Worm (Caenorhabditis elegans) whole organism, L1 larva: ENCODE measurements around the gene Y19D2B.1.

Source experiments
- C34B4.2 ChIP-seq: sonication (generic microtip); optimal IDR thresholded peaks from 2 replicates; lab custom pipeline; 2017; ENCODE audit warnings: mild to moderate bottlenecking, missing genetic modification characterization, missing compliant biosample characterization
- aha-1 ChIP-seq: fragments of 150-350 bp; optimal IDR thresholded peaks from 2 replicates; lab custom pipeline; 2014; ENCODE audit warnings: missing biosample characterization, missing genetic modification characterization
- aly-2 ChIP-seq: fragments of 150-350 bp; optimal IDR thresholded peaks from 2 replicates; lab custom pipeline; 2014; ENCODE audit warnings: missing biosample characterization, missing genetic modification characterization
- blmp-1 ChIP-seq: fragments of 150-350 bp; optimal IDR thresholded peaks from 2 replicates; lab custom pipeline; 2014; ENCODE audit warnings: missing biosample characterization, missing genetic modification characterization
- ceh-82 ChIP-seq, 3 experiments: fragments of 150-350 bp in 1 of 3; sonication (generic microtip) in 2 of 3; optimal IDR thresholded peaks; 2 replicates each; lab custom pipeline; 2014 to 2017; ENCODE audit warnings: missing biosample characterization in 3 of 3, missing genetic modification characterization in 3 of 3
- ceh-90 ChIP-seq: sonication (generic microtip); optimal IDR thresholded peaks from 2 replicates; lab custom pipeline; 2016; ENCODE audit warnings: missing genetic modification characterization, missing compliant biosample characterization
- dpl-1 ChIP-seq, 3 experiments: fragments of 150-350 bp in 2 of 3; sonication (generic microtip) in 1 of 3; optimal IDR thresholded peaks; 2 replicates each; lab custom pipeline; 2014 to 2017; ENCODE audit warnings: missing biosample characterization in 3 of 3, missing genetic modification characterization in 3 of 3, missing genetic modification reagents in 3 of 3
- efl-1 ChIP-seq, 4 experiments: fragments of 150-350 bp; optimal IDR thresholded peaks in 3 of 4; peaks in 1 of 4; 1 replicate in 1 of 4; 2 replicates in 3 of 4; lab custom pipeline; 2014; ENCODE audit warnings: missing biosample characterization in 2 of 4, missing genetic modification characterization in 2 of 4, missing genetic modification reagents in 2 of 4
- egl-13 ChIP-seq: sonication (generic microtip); optimal IDR thresholded peaks from 2 replicates; lab custom pipeline; 2016; ENCODE audit warnings: missing genotype, missing genetic modification reagents, missing genetic modification characterization, missing compliant biosample characterization
- elt-2 ChIP-seq: sonication (generic microtip); optimal IDR thresholded peaks from 2 replicates; lab custom pipeline; 2016; ENCODE audit warnings: missing genetic modification characterization, mild to moderate bottlenecking, inconsistent platforms, missing compliant biosample characterization, missing genetic modification reagents
- fkh-10 ChIP-seq: sonication (generic microtip); optimal IDR thresholded peaks from 2 replicates; lab custom pipeline; 2017; ENCODE audit warnings: missing biosample characterization, missing genetic modification reagents, missing genetic modification characterization
- grh-1 ChIP-seq: fragments of 200-800 bp; sonication (Bioruptor generic); IDR thresholded peaks from 2 replicates; pipeline ENCODE4 v1.3.6; 2022; ENCODE audit warnings: missing genetic modification reagents, missing genetic modification characterization, missing compliant biosample characterization
- hlh-17 ChIP-seq: fragments of 200-800 bp; sonication (Bioruptor generic); optimal IDR thresholded peaks from 2 replicates; lab custom pipeline; 2018; ENCODE audit warnings: missing genetic modification characterization, mild to moderate bottlenecking, missing compliant biosample characterization, moderate library complexity, borderline replicate concordance
- hlh-4 ChIP-seq: sonication (generic microtip); optimal IDR thresholded peaks from 2 replicates; lab custom pipeline; 2016; ENCODE audit warnings: mild to moderate bottlenecking, missing genetic modification characterization, missing compliant biosample characterization
- jun-1 ChIP-seq: fragments of 150-350 bp; optimal IDR thresholded peaks from 2 replicates; lab custom pipeline; 2014; ENCODE audit warnings: missing biosample characterization, missing genetic modification reagents, missing genetic modification characterization
- lin-13 ChIP-seq: fragments of 150-350 bp; optimal IDR thresholded peaks from 2 replicates; lab custom pipeline; 2014; ENCODE audit warnings: missing biosample characterization, missing genetic modification reagents, missing genetic modification characterization
- lin-14 ChIP-seq: fragments of 200-800 bp; sonication (Bioruptor generic); optimal IDR thresholded peaks from 2 replicates; lab custom pipeline; 2018; ENCODE audit warnings: mild to moderate bottlenecking, missing genetic modification characterization, moderate library complexity, missing compliant biosample characterization
- lin-35 ChIP-seq, 2 experiments: fragments of 150-350 bp; optimal IDR thresholded peaks; 2 replicates each; lab custom pipeline; 2014; ENCODE audit warnings: missing biosample characterization in 2 of 2, missing genetic modification characterization in 2 of 2, missing genetic modification reagents in 2 of 2
- lin-39 ChIP-seq: fragments of 150-350 bp; optimal IDR thresholded peaks from 2 replicates; lab custom pipeline; 2014; ENCODE audit warnings: missing biosample characterization, missing genetic modification reagents, missing genetic modification characterization
- mdl-1 ChIP-seq, 2 experiments: fragments of 150-350 bp; optimal IDR thresholded peaks; 2 replicates each; lab custom pipeline; 2014 to 2017; ENCODE audit warnings: missing biosample characterization in 2 of 2, missing genetic modification characterization in 2 of 2, inconsistent platforms in 1 of 2
- nhr-12 ChIP-seq: sonication (generic microtip); optimal IDR thresholded peaks from 2 replicates; lab custom pipeline; 2017; ENCODE audit warnings: missing biosample characterization, missing genetic modification characterization
- nhr-19 ChIP-seq: fragments of 200-800 bp; sonication (Bioruptor generic); conservative IDR thresholded peaks from 2 replicates; pipeline ENCODE4 v1.3.6; 2022; ENCODE audit warnings: missing genetic modification characterization, missing compliant biosample characterization
- nhr-237 ChIP-seq: fragments of 150-350 bp; optimal IDR thresholded peaks from 2 replicates; lab custom pipeline; 2014; ENCODE audit warnings: missing biosample characterization, missing genetic modification characterization
- nhr-28 ChIP-seq: fragments of 150-350 bp; optimal IDR thresholded peaks from 2 replicates; lab custom pipeline; 2014; ENCODE audit warnings: missing biosample characterization, missing genetic modification characterization
- nhr-47 ChIP-seq: sonication (generic microtip); optimal IDR thresholded peaks from 2 replicates; lab custom pipeline; 2016; ENCODE audit warnings: mild to moderate bottlenecking, missing genetic modification characterization, moderate library complexity, missing compliant biosample characterization
- nhr-71 ChIP-seq: sonication (generic microtip); optimal IDR thresholded peaks from 2 replicates; lab custom pipeline; 2016; ENCODE audit warnings: mild to moderate bottlenecking, missing genetic modification characterization, moderate library complexity, missing compliant biosample characterization
- nhr-76 ChIP-seq: sonication (generic microtip); optimal IDR thresholded peaks from 2 replicates; lab custom pipeline; 2017; ENCODE audit warnings: missing biosample characterization, missing genetic modification characterization
- nhr-84 ChIP-seq: sonication (generic microtip); optimal IDR thresholded peaks from 2 replicates; lab custom pipeline; 2017; ENCODE audit warnings: missing biosample characterization, missing genetic modification characterization
- nhr-85 ChIP-seq: sonication (generic microtip); peaks from one replicate; lab custom pipeline; 2016; ENCODE audit warnings: missing genetic modification characterization, inconsistent platforms, missing compliant biosample characterization
- pag-3 ChIP-seq: sonication (generic microtip); optimal IDR thresholded peaks from 2 replicates; lab custom pipeline; 2017; ENCODE audit warnings: missing genetic modification characterization, mild to moderate bottlenecking, missing compliant biosample characterization, antibody characterized with exemption, borderline replicate concordance; ENCODE audit not compliant: insufficient read depth
- pqm-1 ChIP-seq: sonication (generic microtip); optimal IDR thresholded peaks from 3 replicates; lab custom pipeline; 2017; ENCODE audit warnings: missing biosample characterization, missing genetic modification characterization
- rnt-1 ChIP-seq: sonication (generic microtip); optimal IDR thresholded peaks from 2 replicates; lab custom pipeline; 2016; ENCODE audit warnings: mild to moderate bottlenecking, missing genetic modification characterization, moderate library complexity, missing compliant biosample characterization
- snu-23 ChIP-seq: sonication (generic microtip); optimal IDR thresholded peaks from 2 replicates; lab custom pipeline; 2016; ENCODE audit warnings: missing genetic modification characterization, missing compliant biosample characterization
- sptf-1 ChIP-seq: fragments of 150-350 bp; optimal IDR thresholded peaks from 2 replicates; lab custom pipeline; 2014; ENCODE audit warnings: missing biosample characterization, missing genetic modification characterization
- sup-37 ChIP-seq: fragments of 200-800 bp; sonication (Bioruptor generic); optimal IDR thresholded peaks from 2 replicates; lab custom pipeline; 2018; ENCODE audit warnings: mild to moderate bottlenecking, missing genetic modification characterization, missing compliant biosample characterization
- swsn-7 ChIP-seq: sonication (generic microtip); optimal IDR thresholded peaks from 2 replicates; lab custom pipeline; 2016; ENCODE audit warnings: missing genetic modification characterization, missing compliant biosample characterization
- tlp-1 ChIP-seq: fragments of 150-350 bp; optimal IDR thresholded peaks from 2 replicates; lab custom pipeline; 2014; ENCODE audit warnings: missing biosample characterization, missing genetic modification characterization
- unc-130 ChIP-seq: fragments of 150-350 bp; optimal IDR thresholded peaks from 2 replicates; lab custom pipeline; 2017; ENCODE audit warnings: missing biosample characterization, missing genetic modification characterization, inconsistent platforms
- unc-30 ChIP-seq: sonication (generic microtip); optimal IDR thresholded peaks from 2 replicates; lab custom pipeline; 2017; ENCODE audit warnings: missing biosample characterization, missing genetic modification characterization
- unc-86 ChIP-seq: sonication (generic microtip); optimal IDR thresholded peaks from 2 replicates; lab custom pipeline; 2016; ENCODE audit warnings: missing genetic modification characterization, missing compliant biosample characterization
- unc-98 ChIP-seq: fragments of 200-800 bp; sonication (Bioruptor generic); IDR thresholded peaks from 2 replicates; pipeline ENCODE4 v1.3.6; 2022; ENCODE audit warnings: missing genetic modification characterization, missing compliant biosample characterization
- vab-15 ChIP-seq: sonication (generic microtip); optimal IDR thresholded peaks from 2 replicates; lab custom pipeline; 2017; ENCODE audit warnings: missing genotype, mild to moderate bottlenecking, missing genetic modification characterization, missing compliant biosample characterization
- zag-1 ChIP-seq: fragments of 150-350 bp; optimal IDR thresholded peaks from 2 replicates; lab custom pipeline; 2014; ENCODE audit warnings: missing biosample characterization, missing genetic modification characterization
- zip-4 ChIP-seq: fragments of 200-800 bp; sonication (Bioruptor generic); optimal IDR thresholded peaks from 2 replicates; lab custom pipeline; 2018; ENCODE audit warnings: mild to moderate bottlenecking, missing genetic modification characterization, moderate library complexity, missing compliant biosample characterization
- ztf-4 ChIP-seq: fragments of 150-350 bp; optimal IDR thresholded peaks from 2 replicates; lab custom pipeline; 2014; ENCODE audit warnings: missing biosample characterization, missing genetic modification characterization

Y19D2B.1 gene

DNA sequence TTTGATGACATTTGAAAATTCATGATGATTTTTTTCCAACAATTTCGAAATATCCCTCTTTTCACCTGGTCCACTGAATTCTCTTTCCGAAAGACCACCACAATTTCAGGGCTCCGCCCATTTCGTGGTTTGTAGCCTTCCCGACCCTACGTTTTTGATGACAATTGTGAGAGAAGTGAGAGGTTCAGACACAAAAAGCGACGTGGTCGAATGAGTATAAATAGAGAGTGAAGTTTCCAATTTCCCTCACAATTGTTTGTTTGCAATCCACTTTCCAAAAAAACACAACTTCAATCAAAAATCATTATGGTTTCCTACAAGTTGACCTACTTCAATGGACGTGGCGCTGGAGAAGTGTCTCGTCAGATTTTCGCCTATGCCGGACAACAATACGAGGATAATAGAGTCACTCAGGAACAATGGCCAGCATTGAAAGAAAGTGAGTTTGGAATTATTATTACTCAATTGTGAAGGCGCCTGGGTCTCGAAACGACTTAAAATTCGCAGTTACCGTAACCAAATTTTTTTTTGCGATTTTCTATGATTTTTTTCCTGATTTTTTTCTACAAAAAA lies 27.4 kb upstream of the Y19D2B.1 start, which contains the start of gene gst-5 (continued):
- peak; percentile 43 for TF ChIP-seq swsn-7 (tag; lab: Kevin White, UChicago)
- TF ChIP-seq vab-15 = no peak
- TF ChIP-seq hlh-17 (GFP tag; lab: Kevin White, UChicago) = no peak
- peak; percentile 19; the same call in 1 of the 2 replicates for TF ChIP-seq nhr-19 (GFP tag; lab: Robert Waterston, UW)
- TF ChIP-seq nhr-85 = peak; percentile 84
- no peak for TF ChIP-seq unc-86 (tag; lab: Kevin White, UChicago)
- no peak for TF ChIP-seq nhr-76
- peak; percentile 72 for TF ChIP-seq nhr-237 (tag; lab: Kevin White, UChicago)
- TF ChIP-seq C34B4.2 = no peak
- TF ChIP-seq sup-37 = no peak
- TF ChIP-seq ztf-4 (tag; lab: Kevin White, UChicago) = no peak
- no peak for TF ChIP-seq lin-13 (GFP tag; lab: Kevin White, UChicago)
- TF ChIP-seq pag-3 = no peak
- peak; percentile 51 to 59 for TF ChIP-seq efl-1 (optimal IDR thresholded peaks at IDR 0.05; lab: Kevin White, UChicago)
- TF ChIP-seq efl-1 (GFP tag; optimal IDR thresholded peaks at IDR 0.05 in 1 of 2; lab: Kevin White, UChicago) = peak; percentile 50 to 91
- no peak for TF ChIP-seq nhr-12 (tag; lab: Kevin White, UChicago)
- no peak for TF ChIP-seq egl-13 (tag; lab: Kevin White, UChicago)
- TF ChIP-seq blmp-1 (tag; lab: Kevin White, UChicago) = peak; percentile 68
- TF ChIP-seq snu-23 (GFP tag; lab: Kevin White, UChicago) = peak; percentile 67
- TF ChIP-seq rnt-1 = peak; percentile 71
- no peak for TF ChIP-seq zag-1
- no peak for TF ChIP-seq sptf-1 (tag; lab: Kevin White, UChicago)
- TF ChIP-seq nhr-47 (tag; lab: Kevin White, UChicago) = peak; percentile 50
- no peak for TF ChIP-seq aha-1
- no peak for TF ChIP-seq unc-98 (GFP tag; lab: Robert Waterston, UW)
- peak; percentile 10 to 50 (median 29) for TF ChIP-seq ceh-82 (tag; optimal IDR thresholded peaks at IDR 0.05; lab: Kevin White, UChicago)
- no peak for TF ChIP-seq unc-130 (tag; lab: Kevin White, UChicago)
- TF ChIP-seq jun-1 (tag; lab: Kevin White, UChicago) = no peak
- TF ChIP-seq zip-4 = peak; percentile 41

DNA sequence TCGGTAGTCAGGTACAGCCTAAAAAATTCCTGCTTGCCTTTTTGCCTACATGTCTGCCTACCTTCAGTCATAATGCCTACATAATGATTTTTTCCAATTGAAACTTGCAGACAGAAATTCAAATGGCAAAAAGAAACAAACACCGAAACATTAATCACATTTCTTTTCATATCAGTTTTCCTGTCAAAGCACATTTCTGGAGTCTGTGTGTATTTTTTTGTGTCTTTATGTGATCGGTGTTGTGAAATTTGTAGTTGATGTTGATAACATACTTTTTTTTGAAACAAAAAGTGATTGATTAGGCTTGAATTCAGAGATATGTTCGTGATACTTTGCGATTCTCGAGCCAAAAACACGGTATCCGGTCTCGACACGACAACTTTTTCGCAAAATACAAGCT lies 26.6 kb upstream of the Y19D2B.1 start:
- no peak for TF ChIP-seq mdl-1 (tag; optimal IDR thresholded peaks at IDR 0.05; lab: Kevin White, UChicago)
- peak; percentile 20 for TF ChIP-seq elt-2
- TF ChIP-seq blmp-1 (tag; lab: Kevin White, UChicago) = no peak
- TF ChIP-seq tlp-1 (tag; lab: Kevin White, UChicago) = no peak
- no peak for TF ChIP-seq snu-23 (GFP tag; lab: Kevin White, UChicago)
- TF ChIP-seq aha-1 = no peak
- no peak for TF ChIP-seq pqm-1 (tag; lab: Kevin White, UChicago)
- no peak for TF ChIP-seq ztf-4 (tag; lab: Kevin White, UChicago)
- peak in 1 of 2 experiments; percentile 2 for TF ChIP-seq lin-35 (GFP tag; optimal IDR thresholded peaks at IDR 0.05; lab: Kevin White, UChicago)
- TF ChIP-seq, all 84 proteins: peak for 2

DNA sequence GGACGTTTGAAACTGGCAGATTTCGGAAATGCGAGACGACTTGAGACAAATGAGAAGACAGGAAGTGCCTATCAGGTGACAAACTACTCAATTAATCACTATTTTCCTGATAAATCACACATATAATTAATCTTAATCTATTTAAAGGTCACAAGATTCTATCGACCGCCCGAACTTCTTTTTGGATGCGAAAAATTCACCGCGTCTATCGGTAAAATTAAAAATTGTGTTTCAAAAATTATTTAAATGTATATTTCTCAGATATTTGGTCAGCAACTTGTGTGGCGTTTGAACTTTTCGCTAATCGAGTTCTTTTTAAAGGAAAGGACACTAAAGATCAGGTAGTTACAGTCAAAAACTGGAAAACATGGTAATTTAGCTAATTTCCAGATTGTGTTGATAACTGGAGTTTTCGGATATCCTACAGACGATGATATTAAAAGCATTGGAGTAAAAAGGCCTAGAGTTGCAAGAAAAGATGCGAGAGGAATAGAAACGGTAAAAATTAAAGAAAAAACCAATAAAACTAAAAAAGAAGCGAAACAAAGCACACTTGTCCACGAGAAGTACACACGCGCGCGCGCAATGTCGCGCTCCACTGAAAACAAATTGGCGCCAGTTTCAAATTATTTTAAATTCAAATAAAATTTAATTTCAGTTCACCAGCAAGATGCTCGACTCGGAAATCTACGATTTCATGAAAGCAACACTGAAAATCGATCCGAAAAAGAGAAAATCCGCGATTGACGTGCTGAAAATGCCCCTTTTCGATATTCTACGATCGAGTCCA lies 25.7 kb upstream of the Y19D2B.1 start:
- TF ChIP-seq dpl-1 (GFP tag; optimal IDR thresholded peaks at IDR 0.05; lab: Kevin White, UChicago) (peak in 2 of 3 experiments; percentile 34 to 65), efl-1 (optimal IDR thresholded peaks at IDR 0.05; lab: Kevin White, UChicago) (peak; percentile 54 to 82), efl-1 (GFP tag; optimal IDR thresholded peaks at IDR 0.05 in 1 of 2; lab: Kevin White, UChicago) (peak; percentile 66 to 84), nhr-28 (no peak), nhr-237 (tag; lab: Kevin White, UChicago) (no peak), zag-1 (no peak), unc-30 (tag; lab: Kevin White, UChicago) (no peak), nhr-84 (tag; lab: Kevin White, UChicago) (no peak), grh-1 (no peak), lin-35 (GFP tag; optimal IDR thresholded peaks at IDR 0.05; lab: Kevin White, UChicago) (peak; percentile 15 to 64), aha-1 (no peak), blmp-1 (tag; lab: Kevin White, UChicago) (peak; percentile 14), hlh-4 (tag; lab: Kevin White, UChicago) (no peak), nhr-85 (peak; percentile 73), nhr-12 (tag; lab: Kevin White, UChicago) (no peak), ceh-90 (tag; lab: Kevin White, UChicago) (no peak), nhr-76 (no peak), unc-98 (GFP tag; lab: Robert Waterston, UW) (no peak), fkh-10 (no peak), lin-39 (tag; lab: Kevin White, UChicago) (peak; percentile 49), pqm-1 (tag; lab: Kevin White, UChicago) (no peak), lin-14 (GFP tag; lab: Kevin White, UChicago) (peak; percentile 27), aly-2 (no peak), nhr-71 (tag; lab: Kevin White, UChicago) (peak; percentile 20)
